Worm (Caenorhabditis elegans): ENCODE results near the gene T23F2.3.

The T23F2.3 gene

DNA sequence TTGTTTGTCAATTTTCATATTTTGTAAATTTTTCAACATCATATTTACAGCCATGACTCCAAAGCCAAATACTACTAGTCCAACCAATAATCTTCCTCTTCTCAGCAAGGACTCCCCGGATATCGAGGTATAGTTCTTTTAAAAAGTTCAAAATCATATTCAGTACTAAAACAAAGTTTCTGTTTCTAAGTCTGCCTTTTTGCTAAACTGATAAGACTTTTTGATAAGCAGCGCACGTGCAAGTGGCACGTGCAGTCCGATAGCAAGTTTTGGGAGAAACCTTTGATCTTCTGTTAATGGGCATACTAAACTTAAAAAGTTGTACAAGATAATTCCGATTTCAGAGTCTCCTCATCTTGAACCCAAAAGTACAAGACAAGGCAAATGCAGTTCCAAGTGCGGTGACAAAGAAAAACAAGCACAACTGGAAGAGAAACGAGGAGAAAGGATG lies 44.3 kb downstream of the T23F2.3 start, which contains the start of gene dpyd-1 (continued):
- TF ChIP-seq nhr-43 (tag; optimal IDR thresholded peaks at IDR 0.05; ENCODE audit: poor library complexity, severe bottlenecking), result no peak
- no peak for TF ChIP-seq nhr-76 (tag; optimal IDR thresholded peaks at IDR 0.05)
- TF ChIP-seq nhr-237 (tag; optimal IDR thresholded peaks at IDR 0.05), result no peak
- no peak for TF ChIP-seq ZK546.5 (tag; optimal IDR thresholded peaks at IDR 0.05)
- peak; percentile 44 for TF ChIP-seq mml-1 (tag; optimal IDR thresholded peaks at IDR 0.05)
- no peak for TF ChIP-seq tbx-2 (tag; optimal IDR thresholded peaks at IDR 0.05)
- no peak for TF ChIP-seq fkh-10 (GFP tag; optimal IDR thresholded peaks at IDR 0.05)
- TF ChIP-seq daf-12 (tag; optimal IDR thresholded peaks at IDR 0.05), result no peak
- TF ChIP-seq unc-62 (GFP tag; optimal IDR thresholded peaks at IDR 0.05), result no peak
- TF ChIP-seq nfya-1 (tag; optimal IDR thresholded peaks at IDR 0.05; ENCODE audit: insufficient read depth), result no peak
- no peak for TF ChIP-seq sea-2 (GFP tag; optimal IDR thresholded peaks at IDR 0.05)
- TF ChIP-seq mdl-1 (tag; optimal IDR thresholded peaks at IDR 0.05), result peak; percentile 57
- no peak for TF ChIP-seq zag-1 (tag; optimal IDR thresholded peaks at IDR 0.05)
- peak; percentile 46 for TF ChIP-seq pha-4 (tag; optimal IDR thresholded peaks at IDR 0.05)
- no peak for TF ChIP-seq nhr-77 (tag; optimal IDR thresholded peaks at IDR 0.05)
- no peak for TF ChIP-seq ceh-28 (tag; optimal IDR thresholded peaks at IDR 0.05)
- TF ChIP-seq ama-1 (optimal IDR thresholded peaks at IDR 0.05), result no peak
- no peak for TF ChIP-seq egl-27 (tag; optimal IDR thresholded peaks at IDR 0.05)

DNA sequence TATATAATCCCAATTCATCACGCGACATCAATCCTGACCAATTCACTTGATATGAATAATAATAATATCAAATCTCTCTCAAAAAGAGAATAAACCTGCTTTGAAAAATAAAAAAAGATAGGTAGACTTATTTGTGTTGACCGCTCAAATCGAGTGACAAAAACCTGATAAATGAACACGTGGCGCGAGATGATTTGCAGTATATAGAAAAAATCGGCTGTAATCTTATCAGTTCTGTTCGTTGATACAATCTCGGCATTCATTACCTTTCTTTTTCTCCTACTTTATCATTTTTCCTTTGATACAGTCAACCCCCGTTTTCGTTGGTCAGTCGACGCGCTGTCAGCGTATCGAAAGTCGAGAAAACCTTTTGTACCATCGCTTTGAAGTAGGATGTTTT lies 44.8 kb downstream of the T23F2.3 start:
- TF ChIP-seq R02D3.7 (tag; optimal IDR thresholded peaks at IDR 0.05) (peak; percentile 9), ZK546.5 (tag; optimal IDR thresholded peaks at IDR 0.05) (no peak), fkh-2 (tag; optimal IDR thresholded peaks at IDR 0.05) (no peak), elt-3 (tag; optimal IDR thresholded peaks at IDR 0.05) (peak; percentile 26 to 92 (median 91)), nhr-43 (tag; optimal IDR thresholded peaks at IDR 0.05; ENCODE audit: poor library complexity, severe bottlenecking) (peak; percentile 64), jun-1 (tag; optimal IDR thresholded peaks at IDR 0.05) (peak; percentile 57), pqm-1 (tag; optimal IDR thresholded peaks at IDR 0.05) (peak; percentile 71), elt-1 (tag; optimal IDR thresholded peaks at IDR 0.05) (no peak), ceh-9 (tag; optimal IDR thresholded peaks at IDR 0.05) (no peak), ztf-4 (tag; optimal IDR thresholded peaks at IDR 0.05) (no peak), ceh-16 (tag; optimal IDR thresholded peaks at IDR 0.05) (no peak), mdl-1 (tag; optimal IDR thresholded peaks at IDR 0.05) (no peak), nfya-1 (tag; optimal IDR thresholded peaks at IDR 0.05; ENCODE audit: insufficient read depth) (peak; percentile 38), elt-2 (tag; optimal IDR thresholded peaks at IDR 0.05) (peak; percentile 96)

DNA sequence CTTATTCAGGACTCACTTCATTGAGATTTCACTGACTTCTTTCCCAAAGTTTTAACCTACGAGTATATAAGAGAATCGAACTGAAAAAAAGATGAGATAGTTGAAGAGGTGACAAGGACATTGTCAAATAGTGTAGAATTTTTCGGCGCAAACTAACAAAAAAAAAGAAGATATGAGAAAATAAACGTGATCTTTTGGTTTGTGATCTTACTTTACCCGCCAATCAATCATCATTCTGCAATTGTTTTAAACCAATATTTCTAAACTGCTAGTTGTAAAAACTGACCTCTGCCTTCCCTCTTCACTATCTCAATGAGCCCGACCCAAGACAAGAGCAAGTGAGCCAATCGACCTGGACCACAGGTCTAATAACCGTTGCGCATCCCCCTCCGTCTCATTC lies 46.0 kb downstream of the T23F2.3 start:
- TF ChIP-seq lin-15B (tag; optimal IDR thresholded peaks at IDR 0.05), result no peak
- TF ChIP-seq unc-62 (GFP tag; optimal IDR thresholded peaks at IDR 0.05), result no peak
- no peak for TF ChIP-seq nhr-237 (tag; optimal IDR thresholded peaks at IDR 0.05)
- TF ChIP-seq tbx-2 (tag; optimal IDR thresholded peaks at IDR 0.05), result no peak
- TF ChIP-seq ama-1 (optimal IDR thresholded peaks at IDR 0.05), result no peak
- TF ChIP-seq nhr-25 (tag; optimal IDR thresholded peaks at IDR 0.05), result no peak
- no peak for TF ChIP-seq nhr-76 (tag; optimal IDR thresholded peaks at IDR 0.05)
- TF ChIP-seq nhr-43 (tag; optimal IDR thresholded peaks at IDR 0.05; ENCODE audit: poor library complexity, severe bottlenecking), result no peak
- no peak for TF ChIP-seq nhr-12 (tag; optimal IDR thresholded peaks at IDR 0.05)
- TF ChIP-seq pqm-1 (tag; optimal IDR thresholded peaks at IDR 0.05), result no peak
- no peak for TF ChIP-seq egl-27 (tag; optimal IDR thresholded peaks at IDR 0.05)
- TF ChIP-seq jun-1 (tag; optimal IDR thresholded peaks at IDR 0.05), result no peak
- no peak for TF ChIP-seq aly-2 (tag; optimal IDR thresholded peaks at IDR 0.05)
- TF ChIP-seq elt-2 (tag; optimal IDR thresholded peaks at IDR 0.05), result no peak

DNA sequence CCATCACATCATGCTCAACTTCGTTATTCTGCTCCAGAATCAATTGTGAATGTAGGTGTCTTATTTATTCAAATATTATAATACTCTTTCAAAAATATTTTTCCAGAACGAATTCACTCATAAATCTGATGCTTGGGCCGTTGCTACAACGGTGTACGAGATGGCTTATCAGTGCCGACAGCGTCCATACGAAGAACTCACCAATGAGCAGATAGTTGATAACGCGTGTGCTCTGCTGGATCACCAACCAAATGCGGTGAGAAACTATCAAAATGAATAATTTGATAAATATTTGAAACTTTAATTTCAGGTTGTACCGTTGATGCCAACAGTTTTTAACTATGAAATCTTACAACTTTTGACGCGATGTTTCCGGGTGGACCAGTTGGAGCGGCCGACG lies 46.5 kb downstream of the T23F2.3 start:
- no peak for TF ChIP-seq elt-3 (tag; optimal IDR thresholded peaks at IDR 0.05)
- peak; percentile 37 for TF ChIP-seq pqm-1 (tag; optimal IDR thresholded peaks at IDR 0.05)
- no peak for TF ChIP-seq elt-1 (tag; optimal IDR thresholded peaks at IDR 0.05)
- peak; percentile 82 for TF ChIP-seq elt-2 (tag; optimal IDR thresholded peaks at IDR 0.05)
- TF ChIP-seq lsy-12 (tag; optimal IDR thresholded peaks at IDR 0.05), result no peak

Measured in whole organism, L3 larva.